Worm (Caenorhabditis elegans) whole organism, young adult: ENCODE measurements around the gene clc-1.

ENCODE experiments used
- Y53F4B.3 ChIP-seq: fragments of 200-800 bp; sonication (Bioruptor generic); IDR thresholded peaks from 2 replicates; pipeline ENCODE4 v1.3.6; 2022; ENCODE audit warnings: missing genetic modification reagents, missing genetic modification characterization, missing compliant biosample characterization
- hlh-26 ChIP-seq: fragments of 200-800 bp; sonication (Bioruptor generic); conservative IDR thresholded peaks from 2 replicates; pipeline ENCODE4 v1.3.6; 2022; ENCODE audit warnings: missing genetic modification reagents, missing genetic modification characterization, missing compliant biosample characterization
- hmg-1.2 ChIP-seq: fragments of 200-800 bp; sonication (Bioruptor generic); IDR thresholded peaks from 2 replicates; pipeline ENCODE4 v1.3.6; 2022; ENCODE audit warnings: missing genetic modification reagents, missing genetic modification characterization, missing compliant biosample characterization
- lin-26 ChIP-seq: fragments of 200-800 bp; sonication (Bioruptor generic); IDR thresholded peaks from 2 replicates; pipeline ENCODE4 v1.3.6; 2022; ENCODE audit warnings: missing genetic modification reagents, missing genetic modification characterization, missing compliant biosample characterization
- lir-1 ChIP-seq: fragments of 200-800 bp; sonication (Bioruptor generic); conservative IDR thresholded peaks from 2 replicates; pipeline ENCODE4 v1.3.6; 2022; ENCODE audit warnings: missing genetic modification reagents, missing genetic modification characterization, missing compliant biosample characterization
- mes-4 ChIP-seq: sonication (generic microtip); optimal IDR thresholded peaks from 2 replicates; lab custom pipeline; 2016; ENCODE audit warnings: missing genotype, missing genetic modification characterization, missing compliant biosample characterization
- nfya-1 ChIP-seq: sonication (generic microtip); optimal IDR thresholded peaks from 2 replicates; lab custom pipeline; 2017; ENCODE audit warnings: antibody characterized with exemption, missing compliant biosample characterization, missing genetic modification characterization, borderline replicate concordance; ENCODE audit not compliant: insufficient read depth
- pha-4 ChIP-seq: fragments of 150-350 bp; sonication (generic microtip); optimal IDR thresholded peaks from 2 replicates; lab custom pipeline; 2014; ENCODE audit warnings: missing biosample characterization, missing genetic modification reagents, missing genetic modification characterization
- rec-8 ChIP-seq, 2 experiments: sonication (generic microtip); optimal IDR thresholded peaks; 2 replicates each; lab custom pipeline; 2016; ENCODE audit warnings: mild to moderate bottlenecking in 2 of 2, missing genetic modification characterization in 2 of 2, missing genetic modification reagents in 2 of 2, missing genotype in 2 of 2, missing biosample characterization in 1 of 2, missing compliant biosample characterization in 1 of 2, moderate library complexity in 1 of 2

DNA sequence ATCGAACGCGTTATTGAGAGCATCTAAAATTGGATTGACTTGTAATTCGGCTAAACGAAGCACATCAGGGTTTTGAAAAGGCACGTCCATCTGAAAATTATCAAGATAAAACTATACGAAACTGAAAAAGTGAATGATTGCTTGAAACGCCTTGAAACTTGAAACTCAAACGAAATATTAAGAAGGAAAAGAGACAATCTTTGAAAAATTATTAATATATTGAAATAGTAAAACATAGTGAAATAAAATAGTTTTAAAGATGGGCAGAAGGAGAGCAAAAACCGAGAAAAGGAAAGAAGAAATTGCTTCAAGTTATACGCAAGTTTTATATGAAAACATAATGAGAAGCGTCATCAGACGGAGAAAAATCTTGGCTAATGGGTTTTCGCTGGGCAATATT lies 50.8 kb downstream of the clc-1 start, which contains the start of gene W02H3.3:
- no peak for TF ChIP-seq nfya-1 (tag; lab: Kevin White, UChicago)
- no peak for TF ChIP-seq hlh-26 (GFP tag; lab: Robert Waterston, UW)
- TF ChIP-seq rec-8 (tag; optimal IDR thresholded peaks at IDR 0.05; lab: Kevin White, UChicago) = no peak
- no peak for TF ChIP-seq mes-4 (tag; lab: Kevin White, UChicago)
- TF ChIP-seq lir-1 (GFP tag; lab: Robert Waterston, UW) = no peak
- TF ChIP-seq pha-4 (tag; lab: Kevin White, UChicago) = no peak
- TF ChIP-seq Y53F4B.3 = no peak
- TF ChIP-seq hmg-1.2 (GFP tag; lab: Robert Waterston, UW) = no peak
- no peak for TF ChIP-seq lin-26 (GFP tag; lab: Robert Waterston, UW)
